Worm (Caenorhabditis elegans): ENCODE results near the gene F07F6.1.
A peak's percentile ranks its signal among the peaks of the same experiment; 100 is the strongest.

F07F6.1 gene

DNA sequence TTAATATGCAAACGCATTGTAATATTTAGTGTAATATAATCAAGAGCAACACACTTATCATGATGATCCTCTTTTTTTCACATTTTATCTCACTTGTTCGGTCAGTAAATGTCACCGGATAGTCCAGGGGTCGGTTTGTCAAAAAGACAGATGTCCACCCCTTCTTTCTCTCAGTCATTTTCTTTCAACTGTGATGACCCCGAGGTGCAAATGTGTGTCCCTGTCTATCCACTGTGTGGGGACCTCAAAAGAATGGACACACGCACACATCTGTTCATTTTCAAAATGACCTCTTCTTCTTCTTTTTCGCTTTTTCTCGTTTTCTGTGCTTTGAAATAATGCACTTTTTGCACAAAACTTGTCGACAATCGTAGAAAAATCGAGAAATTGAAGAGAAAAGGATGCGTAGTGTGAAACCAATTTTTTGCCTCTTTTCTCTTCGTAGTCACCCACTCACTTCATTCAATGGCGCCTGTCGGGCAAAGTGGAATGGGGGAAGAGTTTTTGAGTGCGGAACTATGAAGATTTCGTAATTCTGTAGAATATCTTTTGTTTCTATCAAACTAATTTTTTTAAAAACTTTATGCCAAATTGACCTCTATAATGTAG, 26.1 kb downstream of the F07F6.1 start (continued):
- TF ChIP-seq hlh-30 (tag; optimal IDR thresholded peaks at IDR 0.05; ENCODE audit: insufficient read depth) (peak; percentile 10), egl-43 (GFP tag; IDR thresholded peaks at IDR 0.05) (no peak), sdz-12 (GFP tag; optimal IDR thresholded peaks at IDR 0.05) (no peak), F10B5.3 (tag; optimal IDR thresholded peaks at IDR 0.05) (no peak)

- no peak for TF ChIP-seq rbr-2 (tag; optimal IDR thresholded peaks at IDR 0.05)
- no peak for TF ChIP-seq mdl-1 (tag; optimal IDR thresholded peaks at IDR 0.05)
- TF ChIP-seq set-16 (GFP tag; IDR thresholded peaks at IDR 0.05) = no peak
- no peak for TF ChIP-seq spr-1 (tag; optimal IDR thresholded peaks at IDR 0.05)
- TF ChIP-seq daf-19 (GFP tag; conservative IDR thresholded peaks at IDR 0.05) = 0 out of 2 replicates have a peak, but pooled peaks have one; percentile 36
- TF ChIP-seq lin-38 (GFP tag; IDR thresholded peaks at IDR 0.05) = peak; percentile 33; the same call in 1 of the 2 replicates
- TF ChIP-seq lin-1 (GFP tag; IDR thresholded peaks at IDR 0.05) = no peak
- TF ChIP-seq php-3 (GFP tag; IDR thresholded peaks at IDR 0.05) = 0 out of 2 replicates have a peak, but pooled peaks have one; percentile 32
- no peak for TF ChIP-seq unc-39 (tag; optimal IDR thresholded peaks at IDR 0.05)
- TF ChIP-seq vab-7 (GFP tag; IDR thresholded peaks at IDR 0.05) = no peak
- TF ChIP-seq hif-1 (tag; optimal IDR thresholded peaks at IDR 0.05) = no peak
- no peak for TF ChIP-seq pha-4 (GFP tag; IDR thresholded peaks at IDR 0.05)
- TF ChIP-seq pha-4 (tag; optimal IDR thresholded peaks at IDR 0.05) = no peak
- TF ChIP-seq D1046.2 (GFP tag; IDR thresholded peaks at IDR 0.05) = no peak
- peak in 1 of 2 experiments; percentile 29 for TF ChIP-seq unc-62 (GFP tag; optimal IDR thresholded peaks at IDR 0.05 in 1 of 2)
- TF ChIP-seq unc-62 (tag; optimal IDR thresholded peaks at IDR 0.05) = no peak
- TF ChIP-seq tag-97 (GFP tag; IDR thresholded peaks at IDR 0.05) = no peak
- TF ChIP-seq F10B5.3 (tag; optimal IDR thresholded peaks at IDR 0.05) = no peak
Observed at ce11 chrII:5465729-5466408, 28.2 kb downstream of the F07F6.1 start, which contains the start of gene clr-1. clr-1 (plus strand) TSS chrII:5466358.

DNA sequence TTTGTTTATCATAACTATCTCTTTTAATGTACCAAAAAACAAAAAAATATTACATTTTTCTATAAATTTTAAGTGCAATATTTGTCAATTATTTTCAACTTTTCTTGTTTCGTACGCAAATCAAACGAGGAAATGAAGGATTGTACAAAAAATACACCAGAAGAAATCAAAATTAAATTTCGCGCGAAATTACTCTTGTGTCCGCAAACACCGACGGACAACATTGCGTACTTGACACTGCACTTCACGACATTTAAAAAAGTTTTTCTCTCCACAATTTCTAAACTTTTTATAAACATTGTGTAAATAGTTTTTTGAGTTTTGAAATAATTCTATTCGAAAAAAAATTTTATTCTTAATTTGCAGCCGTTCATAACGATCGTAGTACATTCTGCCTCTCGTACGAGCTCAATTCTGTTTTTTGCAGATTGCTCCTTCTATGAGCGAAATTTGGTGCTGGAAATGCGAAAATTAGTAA, 36.3 kb downstream of the F07F6.1 start, which contains the start of gene mrps-16:
Gene mrps-16 (plus strand): TSS at position 428 of the 478 bp plus-strand sequence.
- TF ChIP-seq rbr-2 (tag; optimal IDR thresholded peaks at IDR 0.05) = peak; percentile 42
- no peak for TF ChIP-seq ctbp-1 (GFP tag; IDR thresholded peaks at IDR 0.05)
- no peak for TF ChIP-seq aly-2 (tag; optimal IDR thresholded peaks at IDR 0.05)
- TF ChIP-seq Y75B8A.6 (GFP tag; IDR thresholded peaks at IDR 0.05) = no peak
- no peak for TF ChIP-seq daf-16 (GFP tag; optimal IDR thresholded peaks at IDR 0.05)
- TF ChIP-seq daf-16 (tag; optimal IDR thresholded peaks at IDR 0.05) = peak; percentile 31
- TF ChIP-seq Y48G9A.11 (GFP tag; IDR thresholded peaks at IDR 0.05) = no peak
- peak; percentile 65 for TF ChIP-seq lin-38 (GFP tag; IDR thresholded peaks at IDR 0.05)
- TF ChIP-seq daf-19 (GFP tag; conservative IDR thresholded peaks at IDR 0.05) = 0 out of 2 replicates have a peak, but pooled peaks have one; percentile 48
- TF ChIP-seq ceh-28 (tag; optimal IDR thresholded peaks at IDR 0.05) = no peak
- peak in 1 of 2 experiments; percentile 82 for TF ChIP-seq lsy-2 (tag; optimal IDR thresholded peaks at IDR 0.05)
- peak in 1 of 2 experiments; percentile 24 for TF ChIP-seq unc-62 (GFP tag; optimal IDR thresholded peaks at IDR 0.05 in 1 of 2)
- TF ChIP-seq unc-62 (tag; optimal IDR thresholded peaks at IDR 0.05) = no peak
- peak; percentile 96 for TF ChIP-seq dpl-1 (GFP tag; optimal IDR thresholded peaks at IDR 0.05)
- peak; percentile 72 for TF ChIP-seq mes-2 (tag; optimal IDR thresholded peaks at IDR 0.05; ENCODE audit: poor library complexity, severe bottlenecking)
- peak; percentile 25 for TF ChIP-seq nhr-28 (tag; optimal IDR thresholded peaks at IDR 0.05)
- no peak for TF ChIP-seq vab-7 (GFP tag; IDR thresholded peaks at IDR 0.05)
- TF ChIP-seq hlh-30 (tag; optimal IDR thresholded peaks at IDR 0.05; ENCODE audit: insufficient read depth) = peak; percentile 44
- TF ChIP-seq nhr-25 (tag; optimal IDR thresholded peaks at IDR 0.05; ENCODE audit: borderline replicate concordance, insufficient read depth) = peak; percentile 7
- TF ChIP-seq nhr-6 (tag; optimal IDR thresholded peaks at IDR 0.05) = peak; percentile 30
- TF ChIP-seq dve-1 (tag; optimal IDR thresholded peaks at IDR 0.05; ENCODE audit: insufficient read depth) = peak; percentile 68
- no peak for TF ChIP-seq unc-39 (tag; optimal IDR thresholded peaks at IDR 0.05)
- TF ChIP-seq Y105C5A.15 (GFP tag; IDR thresholded peaks at IDR 0.05) = no peak
- TF ChIP-seq F37D6.2 (tag; optimal IDR thresholded peaks at IDR 0.05) = no peak
- TF ChIP-seq aha-1 (tag) = peak; percentile 89
- no peak for TF ChIP-seq nhr-48 (tag; optimal IDR thresholded peaks at IDR 0.05)
- TF ChIP-seq mep-1 (tag; optimal IDR thresholded peaks at IDR 0.05) = peak; percentile 38
